Fruit fly (Drosophila melanogaster) whole organism, embryonic: Measurements from ENCODE around the gene Met75Cb.
A peak's percentile ranks its signal among the peaks of the same experiment; 100 is the strongest.

Source experiments
- Aef1 ChIP-seq: fragments of 200-800 bp; sonication (Bioruptor generic); IDR thresholded peaks from 3 replicates; pipeline ENCODE4 v1.3.6; 2022; ENCODE audit warnings: missing biosample characterization, missing genetic modification characterization
- CG10366 ChIP-seq: fragments of 200-800 bp; sonication (Bioruptor generic); IDR thresholded peaks from 2 replicates; pipeline ENCODE4 v1.3.6; 2022; ENCODE audit warnings: missing biosample characterization, missing genetic modification characterization
- CG10462 ChIP-seq: fragments of 200-800 bp; sonication (Bioruptor generic); optimal IDR thresholded peaks from 2 replicates; lab custom pipeline; 2016; ENCODE audit warnings: missing biosample characterization, missing genetic modification characterization
- CG10979 ChIP-seq: fragments of 200-800 bp; sonication (Bioruptor generic); optimal IDR thresholded peaks from 2 replicates; lab custom pipeline; 2018; ENCODE audit warnings: missing biosample characterization, mild to moderate bottlenecking, missing genetic modification characterization, moderate library complexity
- CG1647 ChIP-seq: fragments of 200-800 bp; sonication (Bioruptor generic); optimal IDR thresholded peaks from 3 replicates; lab custom pipeline; 2016; ENCODE audit warnings: missing biosample characterization, missing genetic modification characterization
- CG18476 ChIP-seq: fragments of 200-800 bp; sonication (Bioruptor generic); optimal IDR thresholded peaks from 2 replicates; lab custom pipeline; 2016; ENCODE audit warnings: missing biosample characterization, mild to moderate bottlenecking, missing genetic modification characterization
- CG2120 ChIP-seq: fragments of 200-800 bp; sonication (Bioruptor generic); optimal IDR thresholded peaks from 3 replicates; lab custom pipeline; 2016; ENCODE audit warnings: missing biosample characterization, missing genetic modification characterization
- CG3065 ChIP-seq: fragments of 200-800 bp; sonication (Bioruptor generic); optimal IDR thresholded peaks from 2 replicates; lab custom pipeline; 2016; ENCODE audit warnings: missing biosample characterization, missing genetic modification characterization
- CG31388 ChIP-seq: fragments of 200-800 bp; sonication (Bioruptor generic); optimal IDR thresholded peaks from 2 replicates; lab custom pipeline; 2016; ENCODE audit warnings: missing biosample characterization, missing genetic modification characterization
- CG4730 ChIP-seq: fragments of 200-800 bp; sonication (Bioruptor generic); IDR thresholded peaks from 2 replicates; pipeline ENCODE4 v1.3.6; 2022; ENCODE audit warnings: missing biosample characterization, missing genetic modification characterization
- CG7745 ChIP-seq: fragments of 200-800 bp; sonication (Bioruptor generic); optimal IDR thresholded peaks from 2 replicates; lab custom pipeline; 2018; ENCODE audit warnings: missing biosample characterization, mild to moderate bottlenecking, missing genetic modification characterization, moderate library complexity
- CG8765 ChIP-seq: fragments of 200-800 bp; sonication (Bioruptor generic); IDR thresholded peaks from 2 replicates; pipeline ENCODE4 v1.3.6; 2022; ENCODE audit warnings: missing biosample characterization, missing genetic modification characterization
- CG8924 ChIP-seq: fragments of 200-800 bp; optimal IDR thresholded peaks from 3 replicates; lab custom pipeline; 2019; ENCODE audit warnings: missing biosample characterization, mild to moderate bottlenecking, missing genetic modification characterization, moderate library complexity
- CG9727 ChIP-seq: fragments of 200-800 bp; sonication (Bioruptor generic); optimal IDR thresholded peaks from 3 replicates; lab custom pipeline; 2017; ENCODE audit warnings: missing biosample characterization, mild to moderate bottlenecking, missing genetic modification characterization
- Camta ChIP-seq: fragments of 200-800 bp; sonication (Bioruptor generic); optimal IDR thresholded peaks from 2 replicates; lab custom pipeline; 2016; ENCODE audit warnings: missing biosample characterization, missing genetic modification characterization
- D19B ChIP-seq: fragments of 200-800 bp; sonication (Bioruptor generic); optimal IDR thresholded peaks from 2 replicates; lab custom pipeline; 2017; ENCODE audit warnings: missing biosample characterization, mild to moderate bottlenecking, missing genetic modification characterization
- Dad ChIP-seq: fragments of 200-800 bp; sonication (Bioruptor generic); optimal IDR thresholded peaks from 3 replicates; lab custom pipeline; 2016; ENCODE audit warnings: missing biosample characterization, missing genetic modification characterization
- Doc2 ChIP-seq: fragments of 200-800 bp; sonication (Bioruptor generic); IDR thresholded peaks from 2 replicates; pipeline ENCODE4 v1.3.6; 2022; ENCODE audit warnings: missing biosample characterization, missing genetic modification characterization
- H15 ChIP-seq: fragments of 200-800 bp; sonication (Bioruptor generic); IDR thresholded peaks from 3 replicates; pipeline ENCODE4 v1.3.6; 2022; ENCODE audit warnings: missing biosample characterization, missing genetic modification characterization
- Hey ChIP-seq: fragments of 200-800 bp; sonication (Bioruptor generic); optimal IDR thresholded peaks from 3 replicates; lab custom pipeline; 2018; ENCODE audit warnings: missing biosample characterization, mild to moderate bottlenecking, missing genetic modification characterization
- HmgD ChIP-seq: fragments of 200-800 bp; sonication (Bioruptor generic); optimal IDR thresholded peaks from 3 replicates; lab custom pipeline; 2016; ENCODE audit warnings: missing biosample characterization, missing genetic modification characterization
- Hr78 ChIP-seq, 2 experiments: fragments of 200-800 bp in 1 of 2; fragments of >200 bp in 1 of 2; sonication (Bioruptor generic) in 1 of 2; optimal IDR thresholded peaks; 2 replicates each; lab custom pipeline; 2017 to 2019; ENCODE audit warnings: missing biosample characterization in 2 of 2, missing genetic modification characterization in 2 of 2, mild to moderate bottlenecking in 1 of 2, moderate library complexity in 1 of 2
- NC2β ChIP-seq: fragments of 200-800 bp; sonication (Bioruptor generic); optimal IDR thresholded peaks from 2 replicates; lab custom pipeline; 2016; ENCODE audit warnings: missing biosample characterization, missing genetic modification characterization
- Neu2 ChIP-seq: fragments of 200-800 bp; sonication (Bioruptor generic); optimal IDR thresholded peaks from 3 replicates; lab custom pipeline; 2016; ENCODE audit warnings: missing biosample characterization, missing genetic modification characterization, borderline replicate concordance
- Oli ChIP-seq: fragments of 200-800 bp; sonication (Bioruptor generic); optimal IDR thresholded peaks from 2 replicates; lab custom pipeline; 2018; ENCODE audit warnings: missing biosample characterization, mild to moderate bottlenecking, missing genetic modification characterization, moderate library complexity
- Rfx ChIP-seq: fragments of 200-800 bp; sonication (Bioruptor generic); IDR thresholded peaks from 2 replicates; pipeline ENCODE4 v1.3.6; 2022; ENCODE audit warnings: missing biosample characterization, missing genetic modification characterization
- Tbp ChIP-seq: fragments of >200 bp; optimal IDR thresholded peaks from 2 replicates; lab custom pipeline; 2018; ENCODE audit warnings: missing biosample characterization, missing genetic modification characterization
- YL-1 ChIP-seq: fragments of 200-800 bp; sonication (Bioruptor generic); optimal IDR thresholded peaks from 3 replicates; lab custom pipeline; 2017; ENCODE audit warnings: missing biosample characterization, mild to moderate bottlenecking, missing genetic modification characterization
- abd-A ChIP-seq: fragments of 200-800 bp; sonication (Bioruptor generic); optimal IDR thresholded peaks from 3 replicates; lab custom pipeline; 2019; ENCODE audit warnings: missing biosample characterization, mild to moderate bottlenecking, missing genetic modification characterization, moderate library complexity
- bcd ChIP-seq: fragments of 200-800 bp; sonication (Bioruptor generic); optimal IDR thresholded peaks from 2 replicates; lab custom pipeline; 2017; ENCODE audit warnings: missing biosample characterization, mild to moderate bottlenecking, missing genetic modification characterization
- cad ChIP-seq: fragments of >200 bp; optimal IDR thresholded peaks from 2 replicates; lab custom pipeline; 2017; ENCODE audit warnings: missing biosample characterization, missing genetic modification characterization
- croc ChIP-seq: fragments of 200-800 bp; sonication (Bioruptor generic); conservative IDR thresholded peaks from 3 replicates; pipeline ENCODE4 v1.3.6; 2022; ENCODE audit warnings: missing biosample characterization, missing genetic modification characterization
- da ChIP-seq: fragments of 200-800 bp; sonication (Bioruptor generic); optimal IDR thresholded peaks from 2 replicates; lab custom pipeline; 2016; ENCODE audit warnings: missing biosample characterization, missing genetic modification characterization
- dati ChIP-seq: fragments of 200-800 bp; sonication (Bioruptor generic); IDR thresholded peaks from 2 replicates; pipeline ENCODE4 v1.3.6; 2022; ENCODE audit warnings: missing biosample characterization, missing genetic modification characterization
- esg ChIP-seq: fragments of 200-800 bp; sonication (Bioruptor generic); conservative IDR thresholded peaks from 2 replicates; pipeline ENCODE4 v1.3.6; 2022; ENCODE audit warnings: missing biosample characterization, missing genetic modification characterization
- grau ChIP-seq: fragments of 200-800 bp; optimal IDR thresholded peaks from 3 replicates; lab custom pipeline; 2019; ENCODE audit warnings: missing biosample characterization, mild to moderate bottlenecking, missing genetic modification characterization, moderate library complexity
- gsb-n ChIP-seq: fragments of 200-800 bp; sonication (Bioruptor generic); optimal IDR thresholded peaks from 3 replicates; lab custom pipeline; 2018; ENCODE audit warnings: missing biosample characterization, mild to moderate bottlenecking, missing genetic modification characterization
- ind ChIP-seq: fragments of 200-800 bp; sonication (Bioruptor generic); optimal IDR thresholded peaks from 3 replicates; lab custom pipeline; 2016; ENCODE audit warnings: missing biosample characterization, missing genetic modification characterization
- insv ChIP-seq, 2 experiments: fragments of 200-800 bp; sonication (Bioruptor generic); optimal IDR thresholded peaks; 3 replicates each; lab custom pipeline; 2016 to 2018; ENCODE audit warnings: missing biosample characterization in 2 of 2, missing genetic modification characterization in 2 of 2
- ken ChIP-seq: fragments of 200-800 bp; sonication (Bioruptor generic); IDR thresholded peaks from 3 replicates; pipeline ENCODE4 v1.3.6; 2022; ENCODE audit warnings: missing biosample characterization, missing genetic modification characterization
- lola ChIP-seq, 3 experiments: fragments of >200 bp in 2 of 3; fragments of 200-800 bp in 1 of 3; sonication (Bioruptor generic) in 1 of 3; optimal IDR thresholded peaks; 2 replicates each; lab custom pipeline; 2017 to 2019; ENCODE audit warnings: missing biosample characterization in 3 of 3, missing genetic modification characterization in 3 of 3, mild to moderate bottlenecking in 1 of 3, moderate library complexity in 1 of 3
- mld ChIP-seq: fragments of 200-800 bp; sonication (Bioruptor generic); IDR thresholded peaks from 3 replicates; pipeline ENCODE4 v1.3.6; 2022; ENCODE audit warnings: missing biosample characterization, missing genetic modification characterization; ENCODE audit not compliant: partially characterized antibody
- odd ChIP-seq: fragments of 200-800 bp; sonication (Bioruptor generic); optimal IDR thresholded peaks from 2 replicates; lab custom pipeline; 2017; ENCODE audit warnings: missing biosample characterization, mild to moderate bottlenecking, missing genetic modification characterization
- pfk ChIP-seq: fragments of 200-800 bp; sonication (Bioruptor generic); optimal IDR thresholded peaks from 2 replicates; lab custom pipeline; 2018; ENCODE audit warnings: missing biosample characterization, mild to moderate bottlenecking, missing genetic modification characterization, moderate library complexity
- pita ChIP-seq: fragments of 200-800 bp; sonication (Bioruptor generic); optimal IDR thresholded peaks from 2 replicates; lab custom pipeline; 2017; ENCODE audit warnings: missing biosample characterization, mild to moderate bottlenecking, missing genetic modification characterization
- sd ChIP-seq: fragments of 200-800 bp; sonication (Bioruptor generic); optimal IDR thresholded peaks from 3 replicates; lab custom pipeline; 2018; ENCODE audit warnings: missing biosample characterization, mild to moderate bottlenecking, missing genetic modification characterization, moderate library complexity
- sim ChIP-seq: fragments of 200-800 bp; sonication (Bioruptor generic); IDR thresholded peaks from 2 replicates; pipeline ENCODE4 v1.3.6; 2022; ENCODE audit warnings: missing biosample characterization, missing genetic modification characterization
- stc ChIP-seq: fragments of 200-800 bp; sonication (Bioruptor generic); IDR thresholded peaks from 2 replicates; pipeline ENCODE4 v1.3.6; 2022; ENCODE audit warnings: missing biosample characterization, missing genetic modification characterization
- tup ChIP-seq: fragments of 200-800 bp; sonication (Bioruptor generic); optimal IDR thresholded peaks from 2 replicates; lab custom pipeline; 2016; ENCODE audit warnings: missing biosample characterization, mild to moderate bottlenecking, missing genetic modification characterization, moderate library complexity
- unc-4 ChIP-seq: fragments of 200-800 bp; sonication (Bioruptor generic); IDR thresholded peaks from 2 replicates; pipeline ENCODE4 v1.3.6; 2022; ENCODE audit warnings: missing biosample characterization, missing genetic modification characterization; ENCODE audit not compliant: partially characterized antibody
- vfl ChIP-seq: fragments of 200-800 bp; sonication (Bioruptor generic); optimal IDR thresholded peaks from 2 replicates; lab custom pipeline; 2016; ENCODE audit warnings: missing biosample characterization, missing genetic modification characterization

Gene Met75Cb

DNA sequence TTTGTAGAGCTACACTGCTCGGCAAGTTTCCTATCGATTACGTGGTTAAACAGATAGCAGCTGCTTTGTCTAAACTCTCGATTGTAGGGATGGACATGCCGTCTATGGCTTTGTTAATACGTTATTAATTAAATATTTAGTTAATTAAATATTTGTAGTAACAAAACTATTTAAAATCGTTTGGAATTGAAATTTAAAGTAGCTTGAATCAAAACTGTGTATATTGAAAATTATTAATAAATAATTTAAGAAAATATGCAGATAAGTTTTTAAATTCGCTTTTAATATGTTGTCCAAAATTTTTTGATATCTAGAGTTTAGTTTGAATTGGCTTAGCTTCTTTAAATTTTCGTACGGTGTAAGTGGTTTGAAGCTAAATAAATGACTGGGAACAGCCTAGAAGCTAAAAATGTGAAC, 8.4 kb downstream of the Met75Cb start, which contains the start of gene CG32196 (continued):
- peak; percentile 93 for TF ChIP-seq grau
- peak; percentile 12 for TF ChIP-seq CG31388
- TF ChIP-seq NC2β, result no peak
- peak; percentile 80; the same call in 1 of the 3 replicates for TF ChIP-seq H15 (GFP tag; lab: Robert Waterston, UW)
- no peak for TF ChIP-seq pfk (GFP tag; lab: Kevin White, UChicago)
- TF ChIP-seq vfl (GFP tag; lab: Kevin White, UChicago), result no peak
- TF ChIP-seq insv (GFP tag; optimal IDR thresholded peaks at IDR 0.05; lab: Kevin White, UChicago), result peak in 1 of 2 experiments; percentile 8
- no peak for TF ChIP-seq mld
- peak; percentile 73 for TF ChIP-seq odd (GFP tag; lab: Kevin White, UChicago)
- no peak; the same call in 1 of the 2 replicates for TF ChIP-seq CG8765 (GFP tag; lab: Robert Waterston, UW)
- TF ChIP-seq CG2120, result peak; percentile 74
- TF ChIP-seq CG10979, result peak; percentile 89
- no peak for TF ChIP-seq Dad (GFP tag; lab: Kevin White, UChicago)
- no peak for TF ChIP-seq abd-A
- no peak for TF ChIP-seq da
- TF ChIP-seq cad (GFP tag; lab: Kevin White, UChicago), result no peak
- no peak for TF ChIP-seq CG1647
- TF ChIP-seq dati (GFP tag; lab: Robert Waterston, UW), result no peak
- TF ChIP-seq YL-1 (GFP tag; lab: Kevin White, UChicago), result peak; percentile 64
- TF ChIP-seq Oli (tag; lab: Kevin White, UChicago), result peak; percentile 88
- peak; percentile 85 for TF ChIP-seq bcd (GFP tag; lab: Kevin White, UChicago)
- TF ChIP-seq lola (GFP tag; optimal IDR thresholded peaks at IDR 0.05; lab: Kevin White, UChicago), result peak in 1 of 3 experiments; percentile 89
- TF ChIP-seq Rfx (GFP tag; lab: Robert Waterston, UW), result peak; percentile 88
- TF ChIP-seq gsb-n, result peak; percentile 83
- TF ChIP-seq unc-4 (GFP tag; lab: Robert Waterston, UW), result no peak
- TF ChIP-seq CG10462 (GFP tag; lab: Kevin White, UChicago), result peak; percentile 35
- TF ChIP-seq Camta, result no peak
- peak; percentile 75; the same call in 2 of the 3 replicates for TF ChIP-seq ken
- peak; percentile 10; the same call in 1 of the 2 replicates for TF ChIP-seq sim (GFP tag; lab: Robert Waterston, UW)
- TF ChIP-seq D19B (GFP tag; lab: Kevin White, UChicago), result peak; percentile 58
- TF ChIP-seq croc (GFP tag; lab: Robert Waterston, UW), result peak; percentile 77
- peak; percentile 41 for TF ChIP-seq CG18476 (GFP tag; lab: Kevin White, UChicago)
- peak; percentile 82 for TF ChIP-seq CG10366
- no peak for TF ChIP-seq Doc2 (GFP tag; lab: Robert Waterston, UW)
- TF ChIP-seq HmgD (GFP tag; lab: Kevin White, UChicago), result no peak
- no peak for TF ChIP-seq tup (GFP tag; lab: Kevin White, UChicago)
- TF ChIP-seq Hr78 (GFP tag; optimal IDR thresholded peaks at IDR 0.05; lab: Kevin White, UChicago), result no peak
- TF ChIP-seq CG9727, result peak; percentile 83
- peak; percentile 77 for TF ChIP-seq ind (GFP tag; lab: Kevin White, UChicago)
- TF ChIP-seq CG4730 (GFP tag; lab: Robert Waterston, UW), result peak; percentile 74
- TF ChIP-seq pita (GFP tag; lab: Kevin White, UChicago), result no peak
- peak; percentile 3 for TF ChIP-seq CG3065 (GFP tag; lab: Kevin White, UChicago)
- TF ChIP-seq stc (GFP tag; lab: Robert Waterston, UW), result peak; percentile 79
- TF ChIP-seq Aef1 (GFP tag; lab: Robert Waterston, UW), result peak; percentile 75
- TF ChIP-seq CG7745 (tag; lab: Kevin White, UChicago), result no peak
- no peak for TF ChIP-seq Hey
- TF ChIP-seq Tbp (GFP tag; lab: Kevin White, UChicago), result no peak
- peak; percentile 90 for TF ChIP-seq CG8924 (tag; lab: Kevin White, UChicago)
- TF ChIP-seq sd (tag; lab: Kevin White, UChicago), result peak; percentile 78
- TF ChIP-seq Neu2, result no peak
- peak; percentile 81 for TF ChIP-seq esg (GFP tag; lab: Robert Waterston, UW)
